Worm (Caenorhabditis elegans) whole organism, young adult: ENCODE results near the gene C29E4.17.

Experiments used
- B0019.2 ChIP-seq: fragments of 200-800 bp; sonication (Bioruptor generic); conservative IDR thresholded peaks from 2 replicates; pipeline ENCODE4 v1.3.6; 2022; ENCODE audit warnings: missing genetic modification reagents, missing genetic modification characterization, missing compliant biosample characterization
- F22D6.2 ChIP-seq: sonication (generic microtip); optimal IDR thresholded peaks from 2 replicates; lab custom pipeline; 2016; ENCODE audit warnings: mild to moderate bottlenecking, missing genetic modification characterization, missing compliant biosample characterization
- F49E8.2 ChIP-seq: sonication (generic microtip); optimal IDR thresholded peaks from 3 replicates; lab custom pipeline; 2017; ENCODE audit warnings: missing genetic modification characterization, mild to moderate bottlenecking, missing compliant biosample characterization, antibody characterized with exemption, moderate library complexity; ENCODE audit not compliant: insufficient read depth
- F52B5.7 ChIP-seq: sonication (generic microtip); optimal IDR thresholded peaks from 2 replicates; lab custom pipeline; 2016; ENCODE audit warnings: mild to moderate bottlenecking, missing genetic modification characterization, missing compliant biosample characterization
- K12H6.12 ChIP-seq: fragments of 200-800 bp; sonication (Bioruptor generic); optimal IDR thresholded peaks from 2 replicates; lab custom pipeline; 2018; ENCODE audit warnings: mild to moderate bottlenecking, missing genetic modification characterization, missing compliant biosample characterization
- T07F8.4 ChIP-seq: sonication (generic microtip); optimal IDR thresholded peaks from 2 replicates; lab custom pipeline; 2016; ENCODE audit warnings: mild to moderate bottlenecking, missing genetic modification characterization, moderate library complexity, missing compliant biosample characterization
- Y56A3A.18 ChIP-seq: fragments of 200-800 bp; sonication (Bioruptor generic); IDR thresholded peaks from 2 replicates; pipeline ENCODE4 v1.3.6; 2022; ENCODE audit warnings: missing genetic modification reagents, missing genetic modification characterization, missing compliant biosample characterization
- Y67H2A.10 ChIP-seq: fragments of 200-800 bp; sonication (Bioruptor generic); conservative IDR thresholded peaks from 2 replicates; pipeline ENCODE4 v1.3.6; 2022; ENCODE audit warnings: missing genetic modification reagents, missing genetic modification characterization, missing compliant biosample characterization
- Y95B8A.8 ChIP-seq: fragments of 200-800 bp; sonication (Bioruptor generic); IDR thresholded peaks from 2 replicates; pipeline ENCODE4 v1.3.6; 2022; ENCODE audit warnings: missing genetic modification reagents, missing genetic modification characterization, missing compliant biosample characterization
- aptf-3 ChIP-seq: fragments of 200-800 bp; sonication (Bioruptor generic); IDR thresholded peaks from 2 replicates; pipeline ENCODE4 v1.3.6; 2022; ENCODE audit warnings: missing genetic modification characterization, missing compliant biosample characterization
- attf-5 ChIP-seq: fragments of 200-800 bp; sonication (Bioruptor generic); optimal IDR thresholded peaks from 2 replicates; lab custom pipeline; 2018; ENCODE audit warnings: mild to moderate bottlenecking, missing genetic modification characterization, missing compliant biosample characterization
- bed-1 ChIP-seq: fragments of 200-800 bp; sonication (Bioruptor generic); IDR thresholded peaks from 2 replicates; pipeline ENCODE4 v1.3.6; 2022; ENCODE audit warnings: missing genetic modification reagents, missing genetic modification characterization, missing compliant biosample characterization
- ccch-3 ChIP-seq: fragments of 200-800 bp; sonication (Bioruptor generic); optimal IDR thresholded peaks from 2 replicates; lab custom pipeline; 2018; ENCODE audit warnings: mild to moderate bottlenecking, missing genetic modification characterization, missing compliant biosample characterization
- cebp-1 ChIP-seq, 2 experiments: fragments of 200-800 bp in 1 of 2; sonication (Bioruptor generic) in 1 of 2; sonication (generic microtip) in 1 of 2; IDR thresholded peaks in 1 of 2; optimal IDR thresholded peaks in 1 of 2; 2 replicates each; pipeline versions ENCODE4 v1.3.6 to Lab custom; 2017 to 2022; ENCODE audit warnings: missing compliant biosample characterization in 2 of 2, missing genetic modification characterization in 2 of 2, mild to moderate bottlenecking in 1 of 2, missing genetic modification reagents in 1 of 2, moderate library complexity in 1 of 2
- ceh-40 ChIP-seq: fragments of 200-800 bp; sonication (Bioruptor generic); IDR thresholded peaks from 2 replicates; pipeline ENCODE4 v1.3.6; 2022; ENCODE audit warnings: missing genetic modification characterization, missing compliant biosample characterization
- chd-7 ChIP-seq: sonication (generic microtip); optimal IDR thresholded peaks from 2 replicates; lab custom pipeline; 2016; ENCODE audit warnings: mild to moderate bottlenecking, missing genetic modification characterization, moderate library complexity, missing compliant biosample characterization
- die-1 ChIP-seq: sonication (generic microtip); optimal IDR thresholded peaks from 2 replicates; lab custom pipeline; 2016; ENCODE audit warnings: missing genotype, mild to moderate bottlenecking, missing genetic modification characterization, missing compliant biosample characterization
- ekl-4 ChIP-seq: fragments of 200-800 bp; sonication (Bioruptor generic); IDR thresholded peaks from 2 replicates; pipeline ENCODE4 v1.3.6; 2022; ENCODE audit warnings: missing genetic modification reagents, missing genetic modification characterization, missing compliant biosample characterization
- gei-17 ChIP-seq: fragments of 200-800 bp; sonication (Bioruptor generic); optimal IDR thresholded peaks from 2 replicates; lab custom pipeline; 2018; ENCODE audit warnings: mild to moderate bottlenecking, missing genetic modification characterization, missing compliant biosample characterization
- hlh-26 ChIP-seq: fragments of 200-800 bp; sonication (Bioruptor generic); conservative IDR thresholded peaks from 2 replicates; pipeline ENCODE4 v1.3.6; 2022; ENCODE audit warnings: missing genetic modification reagents, missing genetic modification characterization, missing compliant biosample characterization
- hmg-1.2 ChIP-seq: fragments of 200-800 bp; sonication (Bioruptor generic); IDR thresholded peaks from 2 replicates; pipeline ENCODE4 v1.3.6; 2022; ENCODE audit warnings: missing genetic modification reagents, missing genetic modification characterization, missing compliant biosample characterization
- hmg-20 ChIP-seq: fragments of 200-800 bp; sonication (Bioruptor generic); IDR thresholded peaks from 2 replicates; pipeline ENCODE4 v1.3.6; 2022; ENCODE audit warnings: missing genetic modification reagents, missing genetic modification characterization, missing compliant biosample characterization
- lag-1 ChIP-seq: fragments of 200-800 bp; sonication (Bioruptor generic); IDR thresholded peaks from 2 replicates; pipeline ENCODE4 v1.3.6; 2022; ENCODE audit warnings: missing genetic modification reagents, missing genetic modification characterization, missing compliant biosample characterization
- let-526 ChIP-seq: fragments of 200-800 bp; sonication (Bioruptor generic); IDR thresholded peaks from 2 replicates; pipeline ENCODE4 v1.3.6; 2022; ENCODE audit warnings: missing genetic modification reagents, missing genetic modification characterization, missing compliant biosample characterization
- lin-26 ChIP-seq: fragments of 200-800 bp; sonication (Bioruptor generic); IDR thresholded peaks from 2 replicates; pipeline ENCODE4 v1.3.6; 2022; ENCODE audit warnings: missing genetic modification reagents, missing genetic modification characterization, missing compliant biosample characterization
- lir-1 ChIP-seq: fragments of 200-800 bp; sonication (Bioruptor generic); conservative IDR thresholded peaks from 2 replicates; pipeline ENCODE4 v1.3.6; 2022; ENCODE audit warnings: missing genetic modification reagents, missing genetic modification characterization, missing compliant biosample characterization
- lsy-27 ChIP-seq: sonication (generic microtip); optimal IDR thresholded peaks from 2 replicates; lab custom pipeline; 2017; ENCODE audit warnings: missing genetic modification characterization, mild to moderate bottlenecking, missing compliant biosample characterization, antibody characterized with exemption, missing genotype, borderline replicate concordance; ENCODE audit not compliant: insufficient read depth
- nfyb-1 ChIP-seq: fragments of 200-800 bp; sonication (Bioruptor generic); IDR thresholded peaks from 2 replicates; pipeline ENCODE4 v1.3.6; 2022; ENCODE audit warnings: missing genetic modification reagents, missing genetic modification characterization, missing compliant biosample characterization
- nhr-120 ChIP-seq: fragments of 200-800 bp; sonication (Bioruptor generic); IDR thresholded peaks from 2 replicates; pipeline ENCODE4 v1.3.6; 2022; ENCODE audit warnings: missing genetic modification characterization, missing compliant biosample characterization
- nhr-80 ChIP-seq: sonication (generic microtip); optimal IDR thresholded peaks from 2 replicates; lab custom pipeline; 2016; ENCODE audit warnings: missing genetic modification characterization, missing compliant biosample characterization
- pha-4 ChIP-seq: fragments of 150-350 bp; sonication (generic microtip); optimal IDR thresholded peaks from 2 replicates; lab custom pipeline; 2014; ENCODE audit warnings: missing biosample characterization, missing genetic modification reagents, missing genetic modification characterization
- rcor-1 ChIP-seq: fragments of 200-800 bp; sonication (Bioruptor generic); IDR thresholded peaks from 2 replicates; pipeline ENCODE4 v1.3.6; 2022; ENCODE audit warnings: missing genetic modification reagents, missing genetic modification characterization, missing compliant biosample characterization
- rpc-1 ChIP-seq, 2 experiments: fragments of 150-350 bp in 1 of 2; sonication (generic microtip) in 1 of 2; optimal IDR thresholded peaks; 2 replicates each; lab custom pipeline; 2014 to 2018; ENCODE audit warnings: missing biosample characterization in 1 of 2, missing genetic modification characterization in 1 of 2, missing genetic modification reagents in 1 of 2, missing genotype in 1 of 2
- sdz-38 ChIP-seq: sonication (generic microtip); optimal IDR thresholded peaks from 2 replicates; lab custom pipeline; 2016; ENCODE audit warnings: missing genotype, missing genetic modification characterization, missing compliant biosample characterization
- snpc-1.1 ChIP-seq: sonication (generic microtip); optimal IDR thresholded peaks from 2 replicates; lab custom pipeline; 2017; ENCODE audit warnings: missing genetic modification characterization, mild to moderate bottlenecking, missing compliant biosample characterization, antibody characterized with exemption, moderate library complexity, missing genotype, missing genetic modification reagents; ENCODE audit not compliant: insufficient read depth
- snpc-3.4 ChIP-seq: sonication (generic microtip); optimal IDR thresholded peaks from 2 replicates; lab custom pipeline; 2017; ENCODE audit warnings: missing genetic modification characterization, mild to moderate bottlenecking, missing compliant biosample characterization, antibody characterized with exemption, moderate library complexity, missing genotype, missing genetic modification reagents
- tbx-9 ChIP-seq: sonication (generic microtip); optimal IDR thresholded peaks from 2 replicates; lab custom pipeline; 2016; ENCODE audit warnings: borderline replicate concordance, missing genetic modification characterization, inconsistent platforms, missing compliant biosample characterization
- unc-130 ChIP-seq: sonication (generic microtip); optimal IDR thresholded peaks from 2 replicates; lab custom pipeline; 2016; ENCODE audit warnings: missing genetic modification reagents, missing genetic modification characterization, missing compliant biosample characterization
- xnd-1 ChIP-seq: sonication (generic microtip); optimal IDR thresholded peaks from 2 replicates; lab custom pipeline; 2016; ENCODE audit warnings: missing genotype, missing genetic modification reagents, missing genetic modification characterization, missing compliant biosample characterization
- zfh-2 ChIP-seq: fragments of 200-800 bp; sonication (Bioruptor generic); conservative IDR thresholded peaks from 2 replicates; pipeline ENCODE4 v1.3.6; 2022; ENCODE audit warnings: missing genetic modification reagents, missing genetic modification characterization, missing compliant biosample characterization
- ztf-25 ChIP-seq: fragments of 200-800 bp; sonication (Bioruptor generic); IDR thresholded peaks from 2 replicates; pipeline ENCODE4 v1.3.6; 2022; ENCODE audit warnings: missing genetic modification reagents, missing genetic modification characterization, missing compliant biosample characterization
- ztf-26 ChIP-seq: sonication (generic microtip); optimal IDR thresholded peaks from 2 replicates; lab custom pipeline; 2017; ENCODE audit warnings: missing genetic modification characterization, missing compliant biosample characterization

C29E4.17 gene

DNA sequence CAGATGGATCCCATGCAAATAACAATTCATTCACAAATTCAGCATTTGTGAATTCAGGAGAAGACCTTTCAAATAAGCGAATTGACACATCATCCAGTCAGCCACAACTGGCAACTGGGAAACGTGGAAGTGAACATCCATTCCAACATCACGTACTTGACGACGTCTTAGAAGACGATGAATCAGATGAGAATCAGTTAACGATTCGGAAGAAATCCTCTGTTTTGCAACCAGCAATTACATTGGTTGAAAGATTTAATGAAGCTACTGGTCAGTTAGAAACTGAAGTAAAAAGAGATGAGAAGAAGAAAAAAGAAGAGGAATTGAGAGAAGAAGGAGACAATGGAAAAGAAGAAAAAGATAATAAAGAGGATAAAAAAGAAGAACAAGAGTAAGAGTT, 18.9 kb upstream of the C29E4.17 start:
- no peak for TF ChIP-seq sdz-38 (tag; lab: Kevin White, UChicago)
- TF ChIP-seq T07F8.4 (tag; lab: Kevin White, UChicago) = no peak
- no peak for TF ChIP-seq ztf-26 (tag; lab: Kevin White, UChicago)
- no peak for TF ChIP-seq bed-1 (GFP tag; lab: Robert Waterston, UW)
- TF ChIP-seq attf-5 (GFP tag; lab: Kevin White, UChicago) = no peak
- TF ChIP-seq ceh-40 = no peak
- TF ChIP-seq nhr-120 (GFP tag; lab: Robert Waterston, UW) = no peak
- no peak for TF ChIP-seq lsy-27 (tag; lab: Kevin White, UChicago)
- no peak for TF ChIP-seq unc-130 (GFP tag; lab: Kevin White, UChicago)
- no peak for TF ChIP-seq F52B5.7
- no peak for TF ChIP-seq snpc-3.4 (tag; lab: Kevin White, UChicago)
- no peak for TF ChIP-seq xnd-1 (tag; lab: Kevin White, UChicago)
- no peak for TF ChIP-seq Y67H2A.10 (GFP tag; lab: Robert Waterston, UW)

DNA sequence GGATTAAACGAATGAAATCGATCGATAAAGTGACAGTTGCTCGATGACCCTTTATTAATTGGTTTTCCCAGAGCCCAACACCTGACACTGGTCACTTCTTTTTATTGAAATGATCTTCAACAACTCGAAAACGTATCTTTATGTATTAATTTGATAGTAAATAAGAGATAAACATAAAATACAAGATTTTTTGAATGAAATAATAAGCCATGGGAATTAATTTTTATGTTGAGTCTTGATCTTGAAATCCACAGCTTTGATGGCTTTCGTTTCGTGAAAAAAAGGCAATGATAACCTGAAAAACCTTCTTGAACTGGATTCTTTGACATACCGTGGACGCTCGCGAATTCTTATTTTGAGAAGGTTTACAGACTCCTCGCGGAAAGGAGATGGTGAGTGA, 14.8 kb upstream of the C29E4.17 start, which contains the start of gene pcp-5:
Gene pcp-5, minus strand, starts transcription at position 101 of the 400 bp plus-strand sequence.
- TF ChIP-seq nfyb-1 (no peak), rcor-1 (no peak), B0019.2 (no peak)

DNA sequence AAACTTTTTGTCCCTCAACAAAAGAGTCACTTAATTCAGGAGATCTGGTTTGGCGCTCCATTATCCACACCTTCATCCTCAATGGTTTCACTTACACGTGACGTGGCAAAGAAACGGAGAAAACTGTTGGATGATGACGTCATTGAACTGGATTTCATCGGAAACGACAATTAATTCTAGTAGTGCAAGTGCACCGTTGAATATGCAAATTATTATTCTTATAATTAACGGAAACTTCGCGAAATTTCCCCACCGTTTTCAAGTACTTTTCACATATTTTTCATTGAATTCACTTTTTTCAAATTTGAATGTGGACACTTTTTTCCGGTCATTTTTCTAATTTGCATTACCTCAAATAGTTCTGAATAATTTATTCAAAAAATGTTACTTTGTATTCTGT, 13.0 kb upstream of the C29E4.17 start, which contains the start of gene ZK688.1:
Gene ZK688.1, plus strand, starts transcription at position 301 of the 400 bp plus-strand sequence.
- TF ChIP-seq chd-7 (tag; lab: Kevin White, UChicago) (no peak), F52B5.7 (no peak)

DNA sequence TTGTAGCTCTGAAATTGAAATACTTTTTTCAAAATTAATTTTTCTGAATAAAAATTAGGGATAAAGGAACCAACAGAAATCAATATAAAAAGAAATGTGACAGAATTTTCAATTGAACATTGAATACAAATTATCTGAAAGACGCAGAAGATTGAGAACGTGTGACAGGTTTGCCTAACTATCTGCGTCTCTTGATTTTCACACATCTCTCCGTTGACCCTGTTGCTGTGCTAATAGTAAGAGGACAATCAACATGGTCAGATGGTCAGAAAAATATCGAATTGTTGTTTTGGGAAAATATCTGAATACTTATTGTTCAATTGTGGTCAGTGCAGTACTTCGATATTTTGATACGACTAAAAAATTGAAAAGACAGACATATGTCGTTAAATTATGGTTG, 10.7 kb upstream of the C29E4.17 start, which contains the start of gene ZK688.7:
Gene ZK688.7, minus strand, starts transcription at position 14 of the 400 bp plus-strand sequence.
- TF ChIP-seq attf-5 (GFP tag; lab: Kevin White, UChicago) (peak; percentile 68), zfh-2 (GFP tag; lab: Robert Waterston, UW) (no peak), aptf-3 (GFP tag; lab: Robert Waterston, UW) (no peak), die-1 (tag; lab: Kevin White, UChicago) (no peak), Y56A3A.18 (GFP tag; lab: Robert Waterston, UW) (no peak), lir-1 (GFP tag; lab: Robert Waterston, UW) (no peak), hmg-1.2 (GFP tag; lab: Robert Waterston, UW) (peak; percentile 85), F52B5.7 (no peak), F49E8.2 (tag; lab: Kevin White, UChicago) (no peak), pha-4 (no peak), tbx-9 (tag; lab: Kevin White, UChicago) (no peak), nhr-80 (peak; percentile 25), F22D6.2 (tag; lab: Kevin White, UChicago) (no peak), Y95B8A.8 (no peak), ccch-3 (no peak), ztf-25 (GFP tag; lab: Robert Waterston, UW) (no peak)

DNA sequence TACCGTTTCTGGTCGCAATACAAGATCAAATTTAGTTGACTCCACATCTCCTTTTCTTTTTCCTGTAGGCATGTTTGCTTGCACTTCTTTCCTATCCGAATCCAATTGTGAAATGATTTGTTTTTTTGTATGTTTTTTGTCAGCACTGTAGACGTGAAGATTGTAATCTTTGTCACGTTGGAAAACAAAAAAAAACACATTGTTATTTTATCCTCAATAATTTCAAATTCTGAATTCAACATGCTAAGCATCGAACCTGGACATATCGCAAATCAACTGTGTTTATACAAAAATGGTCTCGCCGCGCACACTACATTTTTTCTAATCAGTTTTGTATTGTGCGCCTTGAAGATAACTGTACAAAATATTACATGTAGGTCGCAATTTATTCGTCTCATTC, 8.8 kb upstream of the C29E4.17 start, which contains the start of gene ZK688.12:
Gene ZK688.12, minus strand, starts transcription at position 101 of the 400 bp plus-strand sequence.
- TF ChIP-seq hlh-26 (GFP tag; lab: Robert Waterston, UW) = no peak
- no peak for TF ChIP-seq lag-1 (GFP tag; lab: Robert Waterston, UW)
- TF ChIP-seq K12H6.12 (tag; lab: Kevin White, UChicago) = no peak
- TF ChIP-seq gei-17 (GFP tag; lab: Kevin White, UChicago) = no peak
- no peak for TF ChIP-seq ekl-4
- TF ChIP-seq lin-26 (GFP tag; lab: Robert Waterston, UW) = no peak
- TF ChIP-seq pha-4 = no peak
- TF ChIP-seq snpc-1.1 = no peak
- TF ChIP-seq let-526 (GFP tag; lab: Robert Waterston, UW) = no peak
- no peak for TF ChIP-seq rpc-1 (optimal IDR thresholded peaks at IDR 0.05; lab: Kevin White, UChicago)
- no peak for TF ChIP-seq rpc-1 (tag; optimal IDR thresholded peaks at IDR 0.05; lab: Kevin White, UChicago)
- no peak for TF ChIP-seq ceh-40
- no peak for TF ChIP-seq hmg-20 (GFP tag; lab: Robert Waterston, UW)
- TF ChIP-seq cebp-1 (GFP tag; IDR thresholded peaks at IDR 0.05; lab: Robert Waterston, UW) = no peak
- TF ChIP-seq cebp-1 (tag; optimal IDR thresholded peaks at IDR 0.05; lab: Kevin White, UChicago) = no peak
- TF ChIP-seq nhr-80 = no peak
- TF ChIP-seq zfh-2 (GFP tag; lab: Robert Waterston, UW) = no peak
